Fruit fly (Drosophila melanogaster): ENCODE data around the gene lgs.

dm6 chr4:458608-459007 is 14.9 kb upstream of the lgs start:
- no peak for TF ChIP-seq psq (optimal IDR thresholded peaks at IDR 0.05)
- TF ChIP-seq insv (optimal IDR thresholded peaks at IDR 0.05): no peak
- TF ChIP-seq h (optimal IDR thresholded peaks at IDR 0.05): no peak
- TF ChIP-seq Myc (optimal IDR thresholded peaks at IDR 0.05): no peak

Data from Kc167 (cell line).